Worm (Caenorhabditis elegans) whole organism, L4 larva: ENCODE data around the gene lec-5.
"Not testable (repeated sequence)": the region's sequence is repeated elsewhere in the genome, so short reads cannot be mapped to it uniquely, and the experiment has no call there.

Source experiments
- R02D3.7 ChIP-seq: fragments of 150-350 bp; sonication (generic microtip); optimal IDR thresholded peaks from 3 replicates; lab custom pipeline; 2014; ENCODE audit warnings: missing biosample characterization, missing genetic modification characterization
- T20F7.1 ChIP-seq: fragments of 200-800 bp; sonication (Bioruptor generic); optimal IDR thresholded peaks from 2 replicates; lab custom pipeline; 2018; ENCODE audit warnings: mild to moderate bottlenecking, missing genetic modification characterization, missing compliant biosample characterization
- mep-1 ChIP-seq: fragments of 150-350 bp; sonication (generic microtip); optimal IDR thresholded peaks from 3 replicates; lab custom pipeline; 2014; ENCODE audit warnings: missing biosample characterization, missing genetic modification characterization
- nhr-25 ChIP-seq: sonication (generic microtip); optimal IDR thresholded peaks from 2 replicates; lab custom pipeline; 2017; ENCODE audit warnings: missing genetic modification characterization, mild to moderate bottlenecking, missing compliant biosample characterization, antibody characterized with exemption, moderate library complexity, borderline replicate concordance; ENCODE audit not compliant: insufficient read depth
- nhr-41 ChIP-seq: fragments of 200-800 bp; sonication (Bioruptor generic); IDR thresholded peaks from 2 replicates; pipeline ENCODE4 v1.3.6; 2022; ENCODE audit warnings: missing genetic modification reagents, missing genetic modification characterization, missing compliant biosample characterization
- unc-130 ChIP-seq: sonication (generic microtip); optimal IDR thresholded peaks from 2 replicates; lab custom pipeline; 2016; ENCODE audit warnings: missing genetic modification reagents, missing genetic modification characterization, missing compliant biosample characterization
- unc-39 ChIP-seq: sonication (generic microtip); optimal IDR thresholded peaks from 2 replicates; lab custom pipeline; 2017; ENCODE audit warnings: missing biosample characterization, missing genetic modification characterization

DNA sequence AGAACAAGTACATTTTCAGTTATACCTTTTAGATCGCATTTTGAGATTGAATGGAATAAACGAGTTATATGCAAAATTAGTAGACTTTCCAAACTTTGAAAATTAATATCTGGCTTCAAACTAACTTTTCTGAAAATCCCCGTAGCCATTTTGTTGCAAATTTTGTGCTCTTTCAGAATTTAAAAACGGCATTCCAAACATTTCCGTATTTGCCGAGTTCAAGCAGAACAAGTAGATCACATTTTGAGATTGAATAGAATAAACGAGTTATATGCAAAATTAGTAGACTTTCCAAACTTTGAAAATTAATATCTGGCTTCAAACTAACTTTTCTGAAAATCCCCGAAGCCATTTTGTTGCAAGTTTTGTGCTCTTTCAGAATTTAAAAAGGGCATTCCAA is 35.6 kb upstream of the lec-5 start, which contains the start of gene F55C12.2:
- not testable (repeated sequence) for TF ChIP-seq unc-39 (tag; lab: Kevin White, UChicago); nhr-25 (tag; lab: Kevin White, UChicago); mep-1; T20F7.1; R02D3.7 (tag; lab: Kevin White, UChicago); unc-130; nhr-41 (GFP tag; lab: Robert Waterston, UW)
